Worm (Caenorhabditis elegans) whole organism, L1 larva: Measurements from ENCODE around the gene C14A4.7.

Source experiments
- ama-1 ChIP-seq: fragments of 150-350 bp; optimal IDR thresholded peaks from 2 replicates; lab custom pipeline; 2014
- egl-27 ChIP-seq, 2 experiments: fragments of 150-350 bp in 1 of 2; sonication (generic microtip); optimal IDR thresholded peaks; 3 replicates each; lab custom pipeline; 2017 to 2018; ENCODE audit warnings: missing biosample characterization in 2 of 2, missing genetic modification characterization in 2 of 2, missing genetic modification reagents in 2 of 2
- elt-2 ChIP-seq: sonication (generic microtip); optimal IDR thresholded peaks from 2 replicates; lab custom pipeline; 2016; ENCODE audit warnings: missing genetic modification characterization, mild to moderate bottlenecking, inconsistent platforms, missing compliant biosample characterization, missing genetic modification reagents
- fkh-10 ChIP-seq: sonication (generic microtip); optimal IDR thresholded peaks from 2 replicates; lab custom pipeline; 2017; ENCODE audit warnings: missing biosample characterization, missing genetic modification reagents, missing genetic modification characterization
- jun-1 ChIP-seq: fragments of 150-350 bp; optimal IDR thresholded peaks from 2 replicates; lab custom pipeline; 2014; ENCODE audit warnings: missing biosample characterization, missing genetic modification reagents, missing genetic modification characterization
- lin-39 ChIP-seq: fragments of 150-350 bp; optimal IDR thresholded peaks from 2 replicates; lab custom pipeline; 2014; ENCODE audit warnings: missing biosample characterization, missing genetic modification reagents, missing genetic modification characterization
- nhr-28 ChIP-seq: fragments of 150-350 bp; optimal IDR thresholded peaks from 2 replicates; lab custom pipeline; 2014; ENCODE audit warnings: missing biosample characterization, missing genetic modification characterization
- nhr-85 ChIP-seq: sonication (generic microtip); peaks from one replicate; lab custom pipeline; 2016; ENCODE audit warnings: missing genetic modification characterization, inconsistent platforms, missing compliant biosample characterization
- pag-3 ChIP-seq: sonication (generic microtip); optimal IDR thresholded peaks from 2 replicates; lab custom pipeline; 2017; ENCODE audit warnings: missing genetic modification characterization, mild to moderate bottlenecking, missing compliant biosample characterization, antibody characterized with exemption, borderline replicate concordance; ENCODE audit not compliant: insufficient read depth
- unc-62 ChIP-seq: fragments of 150-350 bp; optimal IDR thresholded peaks from 2 replicates; lab custom pipeline; 2014; ENCODE audit warnings: missing biosample characterization, missing genetic modification reagents, missing genetic modification characterization
- ztf-4 ChIP-seq: fragments of 150-350 bp; optimal IDR thresholded peaks from 2 replicates; lab custom pipeline; 2014; ENCODE audit warnings: missing biosample characterization, missing genetic modification characterization

DNA sequence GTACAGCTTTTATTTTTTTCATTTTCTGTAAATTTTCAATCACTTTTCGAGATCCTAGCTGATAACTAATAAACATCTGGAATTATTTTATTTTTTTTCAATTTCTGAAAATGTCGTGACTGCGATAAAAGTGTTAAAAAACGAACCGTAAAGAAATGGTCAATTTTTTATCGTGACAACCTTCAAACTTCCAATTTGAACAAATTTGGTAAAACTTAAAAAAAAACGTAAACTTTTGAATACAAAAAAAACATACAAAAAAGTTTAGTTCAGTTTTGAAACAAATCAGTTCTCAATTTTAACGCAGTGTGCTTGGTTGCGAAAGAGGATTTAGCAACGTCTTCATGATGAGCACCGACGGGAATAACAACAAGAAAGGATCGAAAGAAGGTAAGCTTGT lies 24.4 kb downstream of the C14A4.7 start, which contains the start of gene C06A1.3:
- no peak for TF ChIP-seq ama-1 (lab: Kevin White, UChicago)
- no peak for TF ChIP-seq fkh-10
- TF ChIP-seq lin-39: no peak
- TF ChIP-seq nhr-28 (tag; lab: Kevin White, UChicago): no peak
- no peak for TF ChIP-seq nhr-85 (tag; lab: Kevin White, UChicago)
- TF ChIP-seq elt-2 (tag; lab: Kevin White, UChicago): no peak
- no peak for TF ChIP-seq egl-27 (tag; optimal IDR thresholded peaks at IDR 0.05; lab: Kevin White, UChicago)
- no peak for TF ChIP-seq ztf-4 (tag; lab: Kevin White, UChicago)
- no peak for TF ChIP-seq jun-1 (tag; lab: Kevin White, UChicago)
- TF ChIP-seq pag-3: no peak
- TF ChIP-seq unc-62 (GFP tag; lab: Kevin White, UChicago): no peak
